Fruit fly (Drosophila melanogaster): ENCODE results near the gene Arfrp1.

Gene Arfrp1

dm6 chrX:9086702-9087179 lies 20.1 kb upstream of the Arfrp1 start, which contains the start of gene CG32706 (continued):
- peak; percentile 30; the same call in 1 of the 3 replicates for TF ChIP-seq knrl (GFP tag; IDR thresholded peaks at IDR 0.05; ENCODE audit: partially characterized antibody)
- peak; percentile 68; the same call in 2 of the 3 replicates for TF ChIP-seq CG6791 (GFP tag; IDR thresholded peaks at IDR 0.05; ENCODE audit: partially characterized antibody)
- TF ChIP-seq Bgb (GFP tag; IDR thresholded peaks at IDR 0.05; ENCODE audit: partially characterized antibody), result peak; percentile 54; the same call in 1 of the 2 replicates
- TF ChIP-seq unc-4 (GFP tag; IDR thresholded peaks at IDR 0.05; ENCODE audit: partially characterized antibody), result peak; percentile 45; the same call in 1 of the 2 replicates
- TF ChIP-seq inv (GFP tag; IDR thresholded peaks at IDR 0.05; ENCODE audit: partially characterized antibody), result peak; percentile 32; the same call in 1 of the 2 replicates
- TF ChIP-seq Dll (GFP tag; IDR thresholded peaks at IDR 0.05; ENCODE audit: partially characterized antibody), result peak; percentile 60; the same call in 2 of the 4 replicates

DNA sequence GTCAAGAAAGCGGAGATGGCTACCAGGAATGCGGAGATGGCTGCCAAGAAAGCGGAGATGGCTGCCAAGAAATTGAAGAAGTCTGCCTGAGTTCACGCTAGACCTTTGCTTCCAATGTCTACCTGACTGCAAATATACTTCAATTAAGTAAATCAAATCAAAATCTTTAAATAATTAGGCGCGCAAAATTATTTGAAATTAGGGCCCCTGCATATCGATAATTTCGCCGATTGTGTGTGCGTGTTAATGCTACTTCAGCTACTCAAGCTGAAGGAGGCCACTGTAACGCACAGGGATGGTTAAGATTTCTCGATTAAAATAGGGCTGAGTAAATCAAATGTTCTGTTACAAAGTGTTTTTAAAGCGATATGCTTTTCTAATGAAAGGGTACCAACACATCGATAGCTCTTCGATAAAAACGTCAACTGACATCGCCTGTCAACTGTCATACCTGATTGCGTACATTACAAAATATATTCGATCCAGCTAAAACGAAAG lies 18.9 kb upstream of the Arfrp1 start, which contains the start of gene CG6999:
Gene CG6999 (plus strand): TSS at position 448 of the 498 bp plus-strand sequence.
- TF ChIP-seq CG16813 (GFP tag; IDR thresholded peaks at IDR 0.05; ENCODE audit: partially characterized antibody) (0 out of 3 replicates have a peak, but pooled peaks have one; percentile 44), Dref (GFP tag; IDR thresholded peaks at IDR 0.05) (peak; percentile 60), bbx (GFP tag; IDR thresholded peaks at IDR 0.05; ENCODE audit: partially characterized antibody) (peak; percentile 36; the same call in 1 of the 2 replicates), HLH4C (GFP tag; IDR thresholded peaks at IDR 0.05; ENCODE audit: partially characterized antibody) (peak; percentile 60; the same call in 1 of the 3 replicates), ato (GFP tag; IDR thresholded peaks at IDR 0.05; ENCODE audit: partially characterized antibody) (peak; percentile 42; the same call in 1 of the 2 replicates), amos (GFP tag; IDR thresholded peaks at IDR 0.05; ENCODE audit: partially characterized antibody) (peak; percentile 34; the same call in 1 of the 2 replicates), BEAF-32 (GFP tag; optimal IDR thresholded peaks at IDR 0.05) (peak; percentile 34), Sry-δ (GFP tag; optimal IDR thresholded peaks at IDR 0.05) (peak; percentile 6), E2f2 (GFP tag; IDR thresholded peaks at IDR 0.05) (peak; percentile 74), Dp (GFP tag; optimal IDR thresholded peaks at IDR 0.05) (peak; percentile 9), Scr (GFP tag; IDR thresholded peaks at IDR 0.05; ENCODE audit: partially characterized antibody) (peak; percentile 54), hb (GFP tag; IDR thresholded peaks at IDR 0.05; ENCODE audit: partially characterized antibody) (0 out of 3 replicates have a peak, but pooled peaks have one; percentile 46), Dll (GFP tag; IDR thresholded peaks at IDR 0.05; ENCODE audit: partially characterized antibody) (peak; percentile 56; the same call in 1 of the 4 replicates), Bgb (GFP tag; IDR thresholded peaks at IDR 0.05; ENCODE audit: partially characterized antibody) (peak; percentile 33; the same call in 1 of the 2 replicates), CG14860 (GFP tag; IDR thresholded peaks at IDR 0.05; ENCODE audit: partially characterized antibody) (0 out of 3 replicates have a peak, but pooled peaks have one; percentile 16), Opbp (GFP tag; IDR thresholded peaks at IDR 0.05; ENCODE audit: partially characterized antibody) (0 out of 3 replicates have a peak, but pooled peaks have one; percentile 39), CG13287 (GFP tag; IDR thresholded peaks at IDR 0.05; ENCODE audit: partially characterized antibody) (peak; percentile 39; the same call in 1 of the 2 replicates), knrl (GFP tag; IDR thresholded peaks at IDR 0.05; ENCODE audit: partially characterized antibody) (0 out of 3 replicates have a peak, but pooled peaks have one; percentile 35), CG6791 (GFP tag; IDR thresholded peaks at IDR 0.05; ENCODE audit: partially characterized antibody) (peak; percentile 39; the same call in 2 of the 3 replicates)

dm6 chrX:9089254-9090056 lies 17.4 kb upstream of the Arfrp1 start, which contains the start of gene CCT2:
Gene CCT2, plus strand, starts transcription at chrX:9089513.
- TF ChIP-seq cad (GFP tag; optimal IDR thresholded peaks at IDR 0.05) (no peak), CG9215 (GFP tag; IDR thresholded peaks at IDR 0.05) (no peak), HmgZ (tag; optimal IDR thresholded peaks at IDR 0.05) (no peak), chif (GFP tag; optimal IDR thresholded peaks at IDR 0.05) (no peak), pum (GFP tag; optimal IDR thresholded peaks at IDR 0.05) (no peak), gsb-n (tag; optimal IDR thresholded peaks at IDR 0.05) (no peak), CG33213 (GFP tag; optimal IDR thresholded peaks at IDR 0.05) (peak; percentile 41), CG5245 (GFP tag; optimal IDR thresholded peaks at IDR 0.05) (no peak), wdn (GFP tag; IDR thresholded peaks at IDR 0.05) (no peak), CG5180 (GFP tag; optimal IDR thresholded peaks at IDR 0.05) (no peak), Aef1 (GFP tag; IDR thresholded peaks at IDR 0.05) (no peak), stwl (tag; optimal IDR thresholded peaks at IDR 0.05) (peak; percentile 31), sob (GFP tag; IDR thresholded peaks at IDR 0.05) (no peak), CG34376 (GFP tag; optimal IDR thresholded peaks at IDR 0.05) (no peak), CG8290 (GFP tag; optimal IDR thresholded peaks at IDR 0.05) (no peak), CG8290 (tag; optimal IDR thresholded peaks at IDR 0.05) (no peak), CG2202 (tag; optimal IDR thresholded peaks at IDR 0.05) (no peak), CG17912 (GFP tag; optimal IDR thresholded peaks at IDR 0.05) (no peak), h (optimal IDR thresholded peaks at IDR 0.05) (no peak), Scr (GFP tag; IDR thresholded peaks at IDR 0.05; ENCODE audit: partially characterized antibody) (peak; percentile 58), Oli (tag; optimal IDR thresholded peaks at IDR 0.05) (no peak), CG6791 (GFP tag; IDR thresholded peaks at IDR 0.05; ENCODE audit: partially characterized antibody) (peak; percentile 68; the same call in 2 of the 3 replicates)

Data from whole organism, embryonic.